Fruit fly (Drosophila melanogaster): ENCODE data around the gene Nepl19.

The Nepl19 gene

dm6 chr3R:28844611-28845376, 35.1 kb downstream of the Nepl19 start, which contains the start of the genes Apc and spg (continued):
- TF ChIP-seq Hmr (GFP tag; optimal IDR thresholded peaks at IDR 0.05) (peak; percentile 63), CG10431 (GFP tag; optimal IDR thresholded peaks at IDR 0.05) (no peak), gcm (GFP tag; optimal IDR thresholded peaks at IDR 0.05) (peak; percentile 15), NK7.1 (GFP tag; optimal IDR thresholded peaks at IDR 0.05) (peak; percentile 27), CG11504 (tag; optimal IDR thresholded peaks at IDR 0.05) (peak; percentile 40), Hr3 (GFP tag; optimal IDR thresholded peaks at IDR 0.05) (peak; percentile 15), lmd (GFP tag; IDR thresholded peaks at IDR 0.05) (no peak), CG15479 (GFP tag; optimal IDR thresholded peaks at IDR 0.05) (peak; percentile 89), MBD-R2 (GFP tag; IDR thresholded peaks at IDR 0.05) (peak; percentile 62), Dp (GFP tag; optimal IDR thresholded peaks at IDR 0.05) (peak; percentile 32), Drgx (GFP tag; IDR thresholded peaks at IDR 0.05) (0 out of 2 replicates have a peak, but pooled peaks have one; percentile 61), btn (GFP tag; optimal IDR thresholded peaks at IDR 0.05) (no peak), slou (GFP tag; optimal IDR thresholded peaks at IDR 0.05) (no peak), Xbp1 (GFP tag; optimal IDR thresholded peaks at IDR 0.05) (peak; percentile 26), H15 (GFP tag; IDR thresholded peaks at IDR 0.05) (no peak), Hmx (GFP tag; optimal IDR thresholded peaks at IDR 0.05) (peak; percentile 0), CG33213 (GFP tag; optimal IDR thresholded peaks at IDR 0.05) (peak; percentile 71), klu (GFP tag; IDR thresholded peaks at IDR 0.05) (no peak), CG2678 (tag; optimal IDR thresholded peaks at IDR 0.05) (peak; percentile 60), jing (GFP tag; optimal IDR thresholded peaks at IDR 0.05) (no peak), z (GFP tag; IDR thresholded peaks at IDR 0.05) (no peak), tna (GFP tag; IDR thresholded peaks at IDR 0.05; ENCODE audit: partially characterized antibody) (peak; percentile 26; the same call in 1 of the 2 replicates), Dll (GFP tag; IDR thresholded peaks at IDR 0.05; ENCODE audit: partially characterized antibody) (peak; percentile 93), CG17912 (GFP tag; optimal IDR thresholded peaks at IDR 0.05) (peak; percentile 63), jigr1 (GFP tag; IDR thresholded peaks at IDR 0.05) (peak; percentile 53; the same call in 1 of the 3 replicates), CG9215 (GFP tag; IDR thresholded peaks at IDR 0.05) (no peak), sisA (GFP tag; IDR thresholded peaks at IDR 0.05) (no peak), CG32772 (GFP tag; IDR thresholded peaks at IDR 0.05) (no peak), CG4730 (GFP tag; IDR thresholded peaks at IDR 0.05) (no peak), CG2129 (GFP tag; IDR thresholded peaks at IDR 0.05; ENCODE audit: partially characterized antibody) (peak; percentile 60), CG3163 (GFP tag; optimal IDR thresholded peaks at IDR 0.05) (peak; percentile 36), Myb (GFP tag; optimal IDR thresholded peaks at IDR 0.05) (peak; percentile 4), Hr51 (GFP tag; optimal IDR thresholded peaks at IDR 0.05) (peak; percentile 10 to 37), tio (GFP tag; optimal IDR thresholded peaks at IDR 0.05) (no peak), CG15696 (tag; optimal IDR thresholded peaks at IDR 0.05) (peak; percentile 33), abd-A (tag; optimal IDR thresholded peaks at IDR 0.05) (peak; percentile 45), Ets97D (GFP tag; optimal IDR thresholded peaks at IDR 0.05) (peak; percentile 63), sqz (GFP tag; optimal IDR thresholded peaks at IDR 0.05) (peak; percentile 39), CG6765 (GFP tag; optimal IDR thresholded peaks at IDR 0.05) (peak; percentile 63), CG7839 (tag; optimal IDR thresholded peaks at IDR 0.05) (peak; percentile 8), zen2 (GFP tag; IDR thresholded peaks at IDR 0.05; ENCODE audit: partially characterized antibody) (no peak; the same call in 2 of the 3 replicates), CG17359 (tag; optimal IDR thresholded peaks at IDR 0.05) (peak; percentile 10), Kr (GFP tag; optimal IDR thresholded peaks at IDR 0.05) (peak; percentile 11), CG3726 (GFP tag; IDR thresholded peaks at IDR 0.05) (no peak), CG15601 (tag; optimal IDR thresholded peaks at IDR 0.05) (peak; percentile 27), HLH54F (GFP tag; optimal IDR thresholded peaks at IDR 0.05) (peak; percentile 46), CG9932 (GFP tag; IDR thresholded peaks at IDR 0.05) (peak; percentile 52), CG13296 (GFP tag; optimal IDR thresholded peaks at IDR 0.05) (peak; percentile 56), E2f2 (GFP tag; IDR thresholded peaks at IDR 0.05) (peak; percentile 49)

Measured in whole organism, embryonic.